Worm (Caenorhabditis elegans): ENCODE results near the gene T25B2.3.

DNA sequence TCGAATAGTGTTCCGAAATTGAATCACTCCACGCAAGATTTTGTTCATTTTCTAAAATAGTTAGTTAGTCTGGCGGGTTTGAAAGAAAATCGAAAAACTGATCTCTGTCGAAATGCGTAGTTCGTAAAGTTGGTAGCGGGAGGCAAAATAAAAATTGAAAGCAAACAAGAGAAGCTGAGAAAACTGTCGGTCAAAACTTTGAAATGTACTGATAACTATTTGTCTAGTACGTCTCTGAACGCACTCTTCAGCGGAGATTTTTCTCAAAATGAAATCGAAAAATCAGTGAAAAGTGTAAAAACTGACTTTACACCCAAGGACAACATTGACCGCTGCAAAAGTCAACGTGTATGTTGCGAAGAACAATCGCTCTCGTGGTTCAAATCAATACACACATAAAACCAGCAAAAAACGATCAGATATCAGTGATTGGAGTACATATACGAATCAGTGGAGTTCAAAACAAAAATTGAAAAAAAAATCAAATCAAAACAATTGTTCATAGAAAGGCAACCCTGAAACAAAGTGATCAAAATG lies 28.8 kb downstream of the T25B2.3 start, which contains the start of gene bca-1:
- peak; percentile 58 for TF ChIP-seq nhr-25 (tag; optimal IDR thresholded peaks at IDR 0.05)
- no peak for TF ChIP-seq snpc-4 (tag; optimal IDR thresholded peaks at IDR 0.05)
- TF ChIP-seq nfya-1 (tag; optimal IDR thresholded peaks at IDR 0.05; ENCODE audit: insufficient read depth): peak; percentile 39
- peak; percentile 56 for TF ChIP-seq pha-4 (tag; optimal IDR thresholded peaks at IDR 0.05)
